Worm (Caenorhabditis elegans) whole organism, L1 larva: ENCODE results near the gene epic-3.

Experiments
- ama-1 ChIP-seq: fragments of 150-350 bp; optimal IDR thresholded peaks from 2 replicates; lab custom pipeline; 2014
- ceh-90 ChIP-seq: sonication (generic microtip); optimal IDR thresholded peaks from 2 replicates; lab custom pipeline; 2016; ENCODE audit warnings: missing genetic modification characterization, missing compliant biosample characterization
- nhr-84 ChIP-seq: sonication (generic microtip); optimal IDR thresholded peaks from 2 replicates; lab custom pipeline; 2017; ENCODE audit warnings: missing biosample characterization, missing genetic modification characterization
- snpc-4 ChIP-seq: fragments of 150-350 bp; optimal IDR thresholded peaks from 2 replicates; lab custom pipeline; 2014; ENCODE audit warnings: missing biosample characterization, missing genetic modification characterization
- swsn-7 ChIP-seq: sonication (generic microtip); optimal IDR thresholded peaks from 2 replicates; lab custom pipeline; 2016; ENCODE audit warnings: missing genetic modification characterization, missing compliant biosample characterization
- unc-62 ChIP-seq: fragments of 150-350 bp; optimal IDR thresholded peaks from 2 replicates; lab custom pipeline; 2014; ENCODE audit warnings: missing biosample characterization, missing genetic modification reagents, missing genetic modification characterization
- xbp-1 ChIP-seq: sonication (generic microtip); optimal IDR thresholded peaks from 2 replicates; lab custom pipeline; 2016; ENCODE audit warnings: missing genetic modification characterization, missing compliant biosample characterization
- ztf-11 ChIP-seq, 2 experiments: sonication (generic microtip); optimal IDR thresholded peaks; 2 replicates each; lab custom pipeline; 2016 to 2017; ENCODE audit warnings: missing genetic modification characterization in 2 of 2, missing biosample characterization in 1 of 2, missing compliant biosample characterization in 1 of 2
- ztf-4 ChIP-seq: fragments of 150-350 bp; optimal IDR thresholded peaks from 2 replicates; lab custom pipeline; 2014; ENCODE audit warnings: missing biosample characterization, missing genetic modification characterization

ce11 chrIV:1758595-1758994, 34.4 kb upstream of the epic-3 start:
- TF ChIP-seq nhr-84: no peak
- no peak for TF ChIP-seq ceh-90 (tag; lab: Kevin White, UChicago)
- no peak for TF ChIP-seq snpc-4
- no peak for TF ChIP-seq ama-1
- no peak for TF ChIP-seq ztf-11 (tag; optimal IDR thresholded peaks at IDR 0.05; lab: Kevin White, UChicago)
- TF ChIP-seq xbp-1 (tag; lab: Kevin White, UChicago): no peak
- no peak for TF ChIP-seq swsn-7 (tag; lab: Kevin White, UChicago)
- no peak for TF ChIP-seq unc-62 (GFP tag; lab: Kevin White, UChicago)
- peak; percentile 16 for TF ChIP-seq ztf-4
